Fruit fly (Drosophila melanogaster): ENCODE results near the gene Txl.

DNA sequence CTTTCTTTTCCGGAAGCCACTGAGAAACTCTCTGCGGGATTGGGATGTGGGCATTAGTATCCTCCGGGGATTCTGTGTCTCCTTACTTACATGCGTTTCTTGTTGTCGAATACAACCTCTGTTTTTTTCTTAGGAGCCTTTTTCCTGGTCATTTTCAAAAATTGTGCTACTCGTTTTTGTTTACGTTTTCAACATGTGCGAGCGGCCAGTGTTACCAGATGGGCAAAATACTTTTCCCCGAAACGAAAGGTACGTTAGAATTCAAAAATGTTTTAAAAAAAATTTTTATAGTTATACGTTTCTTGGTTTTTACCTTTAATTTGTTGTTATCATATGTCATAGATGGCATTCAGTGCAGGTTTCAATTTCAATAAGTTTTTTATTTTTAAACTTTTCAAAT, 11.5 kb downstream of the Txl start, which contains the start of gene vito:
- TF ChIP-seq CG8478 (optimal IDR thresholded peaks at IDR 0.05) (no peak), CTCF (optimal IDR thresholded peaks at IDR 0.05) (no peak)
